Worm (Caenorhabditis elegans) whole organism, early embryonic: ENCODE measurements around the gene C39B10.1.

Source experiments
- aly-1 ChIP-seq: sonication (generic microtip); optimal IDR thresholded peaks from 2 replicates; lab custom pipeline; 2016; ENCODE audit warnings: missing genetic modification characterization, missing compliant biosample characterization
- ama-1 ChIP-seq: fragments of 150-350 bp; optimal IDR thresholded peaks from 2 replicates; lab custom pipeline; 2014
- ets-7 ChIP-seq: sonication (generic microtip); optimal IDR thresholded peaks from 2 replicates; lab custom pipeline; 2016; ENCODE audit warnings: missing genotype, missing genetic modification characterization, missing compliant biosample characterization
- sea-1 ChIP-seq: fragments of 200-800 bp; sonication (Bioruptor generic); conservative IDR thresholded peaks from 2 replicates; pipeline ENCODE4 v1.3.6; 2022; ENCODE audit warnings: missing genetic modification characterization, missing compliant biosample characterization

- TF ChIP-seq ama-1 (no peak), aly-1 (no peak), sea-1 (GFP tag; lab: Robert Waterston, UW) (no peak), ets-7 (no peak)
These were observed 27.6 kb upstream of the C39B10.1 start, which contains the start of gene C33D3.5 for ce11 chrX:10491044-10491443.
